Worm (Caenorhabditis elegans): Measurements from ENCODE around the gene F08B12.11.

DNA sequence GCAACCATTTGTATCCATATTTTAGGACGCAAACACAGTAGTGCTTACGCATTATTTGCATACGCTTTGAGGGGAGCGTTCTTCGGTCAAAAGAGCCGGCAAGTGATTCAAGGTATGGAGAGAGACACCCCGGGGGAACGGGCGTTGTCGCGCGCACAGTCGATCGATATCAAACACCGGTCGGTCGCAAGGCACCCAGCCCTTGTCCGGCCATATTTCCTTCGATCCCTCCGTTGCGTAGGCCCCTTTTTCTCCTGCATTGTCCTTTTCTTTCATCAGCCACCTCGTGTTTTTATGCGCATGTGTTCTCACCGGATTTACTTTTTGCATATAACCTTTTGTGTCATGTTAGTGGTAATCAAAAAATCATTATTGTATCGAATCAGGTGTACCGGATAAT, 18.9 kb upstream of the F08B12.11 start:
- TF ChIP-seq elt-1 (tag; optimal IDR thresholded peaks at IDR 0.05; ENCODE audit: borderline replicate concordance, insufficient read depth) = no peak
- TF ChIP-seq sem-2 (GFP tag; optimal IDR thresholded peaks at IDR 0.05) = no peak
- TF ChIP-seq lsy-2 (tag; optimal IDR thresholded peaks at IDR 0.05) = no peak
